Worm (Caenorhabditis elegans): ENCODE data around the gene clec-204.

DNA sequence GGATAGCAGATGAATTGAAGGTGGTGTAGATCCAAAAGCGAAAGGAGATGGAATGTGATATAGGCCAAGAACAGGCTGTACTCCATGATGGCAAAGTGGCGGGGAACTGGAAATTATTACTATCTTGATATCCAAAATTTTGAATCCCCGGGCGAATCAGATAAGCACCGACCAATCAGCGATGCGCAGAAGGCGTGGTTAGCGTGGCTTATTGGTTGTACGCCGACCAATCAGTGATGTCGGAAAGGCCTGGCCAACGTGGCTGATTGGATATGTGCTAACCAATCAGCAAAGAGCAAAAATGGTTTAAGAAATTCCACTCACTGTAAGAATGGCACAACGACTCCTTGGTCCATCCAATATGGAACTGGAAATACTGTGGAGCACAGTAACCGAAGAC is 23.0 kb downstream of the clec-204 start:
- no peak for TF ChIP-seq elt-1 (tag; optimal IDR thresholded peaks at IDR 0.05)
- no peak for TF ChIP-seq unc-39 (tag; optimal IDR thresholded peaks at IDR 0.05)
- no peak for TF ChIP-seq ceh-82 (tag; optimal IDR thresholded peaks at IDR 0.05)
- TF ChIP-seq snpc-4 (tag; optimal IDR thresholded peaks at IDR 0.05), result no peak

Measured in whole organism, L2 larva.